Fruit fly (Drosophila melanogaster) whole organism, prepupa: ENCODE results near the gene Usp12-46.

Experiments used
- Blimp-1 ChIP-seq: fragments of 200-800 bp; sonication (Bioruptor generic); optimal IDR thresholded peaks from 3 replicates; lab custom pipeline; 2017; ENCODE audit warnings: missing biosample characterization, missing genetic modification characterization, mild to moderate bottlenecking, moderate library complexity, missing genetic modification reagents
- CG11762 ChIP-seq: fragments of 200-800 bp; sonication (Bioruptor generic); optimal IDR thresholded peaks from 3 replicates; lab custom pipeline; 2016; ENCODE audit warnings: missing biosample characterization, missing genetic modification characterization; ENCODE audit not compliant: insufficient read depth
- CG1621 ChIP-seq: fragments of 200-800 bp; sonication (Bioruptor generic); optimal IDR thresholded peaks from 3 replicates; lab custom pipeline; 2018; ENCODE audit warnings: missing biosample characterization, mild to moderate bottlenecking, missing genetic modification characterization
- CG16779 ChIP-seq: fragments of 200-800 bp; sonication (Bioruptor generic); optimal IDR thresholded peaks from 3 replicates; lab custom pipeline; 2017; ENCODE audit warnings: missing biosample characterization, mild to moderate bottlenecking, missing genetic modification characterization
- CG32006 ChIP-seq: fragments of 200-800 bp; sonication (Bioruptor generic); optimal IDR thresholded peaks from 3 replicates; lab custom pipeline; 2017; ENCODE audit warnings: missing biosample characterization, mild to moderate bottlenecking, missing genetic modification characterization
- CG4318 ChIP-seq: fragments of 200-800 bp; sonication (Bioruptor generic); optimal IDR thresholded peaks from 3 replicates; lab custom pipeline; 2017; ENCODE audit warnings: missing biosample characterization, mild to moderate bottlenecking, missing genetic modification characterization
- CG6163 ChIP-seq: fragments of 200-800 bp; sonication (Bioruptor generic); IDR thresholded peaks from 3 replicates; pipeline ENCODE4 v1.3.6; 2022; ENCODE audit warnings: missing biosample characterization, missing genetic modification characterization
- CG6792 ChIP-seq: fragments of 200-800 bp; sonication (Bioruptor generic); optimal IDR thresholded peaks from 3 replicates; lab custom pipeline; 2016; ENCODE audit warnings: missing biosample characterization, missing genetic modification characterization
- CG6808 ChIP-seq: fragments of 200-800 bp; sonication (Bioruptor generic); optimal IDR thresholded peaks from 3 replicates; lab custom pipeline; 2017; ENCODE audit warnings: missing biosample characterization, missing genetic modification characterization, mild to moderate bottlenecking, moderate library complexity, missing genetic modification reagents
- CG8119 ChIP-seq: fragments of 200-800 bp; sonication (Bioruptor generic); IDR thresholded peaks from 3 replicates; pipeline ENCODE4 v1.3.6; 2022; ENCODE audit warnings: missing biosample characterization, missing genetic modification characterization
- CG8319 ChIP-seq: fragments of 200-800 bp; sonication (Bioruptor generic); optimal IDR thresholded peaks from 3 replicates; lab custom pipeline; 2016; ENCODE audit warnings: missing biosample characterization, missing genetic modification characterization
- CG8632 ChIP-seq: fragments of 200-800 bp; sonication (Bioruptor generic); optimal IDR thresholded peaks from 3 replicates; lab custom pipeline; 2016; ENCODE audit warnings: missing biosample characterization, missing genetic modification characterization
- CG9139 ChIP-seq: fragments of 200-800 bp; sonication (Bioruptor generic); optimal IDR thresholded peaks from 3 replicates; lab custom pipeline; 2017; ENCODE audit warnings: missing biosample characterization, mild to moderate bottlenecking, missing genetic modification characterization
- Eip78C ChIP-seq: fragments of 200-800 bp; sonication (Bioruptor generic); peaks from one replicate; lab custom pipeline; 2016; ENCODE audit warnings: missing biosample characterization, missing genetic modification characterization
- Ets96B ChIP-seq: fragments of 200-800 bp; optimal IDR thresholded peaks from 2 replicates; lab custom pipeline; 2019; ENCODE audit warnings: missing biosample characterization, mild to moderate bottlenecking, missing genetic modification characterization, moderate library complexity
- Lpt ChIP-seq: fragments of 200-800 bp; sonication (Bioruptor generic); optimal IDR thresholded peaks from 3 replicates; lab custom pipeline; 2016; ENCODE audit warnings: missing biosample characterization, missing genetic modification characterization
- OdsH ChIP-seq: fragments of 200-800 bp; sonication (Bioruptor generic); optimal IDR thresholded peaks from 3 replicates; lab custom pipeline; 2016; ENCODE audit warnings: missing biosample characterization, missing genetic modification characterization
- Smox ChIP-seq: fragments of 200-800 bp; sonication (Bioruptor generic); optimal IDR thresholded peaks from 3 replicates; lab custom pipeline; 2016; ENCODE audit warnings: missing biosample characterization, missing genetic modification characterization
- Sox102F ChIP-seq: fragments of 200-800 bp; sonication (Bioruptor generic); optimal IDR thresholded peaks from 2 replicates; lab custom pipeline; 2016; ENCODE audit warnings: missing biosample characterization, mild to moderate bottlenecking, missing genetic modification characterization
- Sox15 ChIP-seq: fragments of 200-800 bp; sonication (Bioruptor generic); optimal IDR thresholded peaks from 3 replicates; lab custom pipeline; 2016; ENCODE audit warnings: missing biosample characterization, missing genetic modification characterization
- achi ChIP-seq: fragments of 200-800 bp; sonication (Bioruptor generic); optimal IDR thresholded peaks from 3 replicates; lab custom pipeline; 2016; ENCODE audit warnings: missing biosample characterization, missing genetic modification characterization
- acj6 ChIP-seq: fragments of 200-800 bp; sonication (Bioruptor generic); optimal IDR thresholded peaks from 3 replicates; lab custom pipeline; 2016; ENCODE audit warnings: missing biosample characterization, missing genetic modification characterization
- dac ChIP-seq: fragments of 200-800 bp; sonication (Bioruptor generic); optimal IDR thresholded peaks from 2 replicates; lab custom pipeline; 2017; ENCODE audit warnings: missing biosample characterization, mild to moderate bottlenecking, missing genetic modification characterization
- dsx ChIP-seq: fragments of 200-800 bp; optimal IDR thresholded peaks from 3 replicates; lab custom pipeline; 2019; ENCODE audit warnings: missing biosample characterization, mild to moderate bottlenecking, missing genetic modification characterization, moderate library complexity; ENCODE audit not compliant: poor library complexity, severe bottlenecking
- fd59A ChIP-seq: fragments of 200-800 bp; sonication (Bioruptor generic); optimal IDR thresholded peaks from 2 replicates; lab custom pipeline; 2017; ENCODE audit warnings: missing biosample characterization, mild to moderate bottlenecking, missing genetic modification characterization, missing genetic modification reagents
- fd85E ChIP-seq: fragments of 200-800 bp; sonication (Bioruptor generic); optimal IDR thresholded peaks from 3 replicates; lab custom pipeline; 2016; ENCODE audit warnings: missing biosample characterization, missing genetic modification characterization
- fkh ChIP-seq: fragments of 200-800 bp; sonication (Bioruptor generic); optimal IDR thresholded peaks from 3 replicates; lab custom pipeline; 2017; ENCODE audit warnings: missing biosample characterization, mild to moderate bottlenecking, missing genetic modification characterization, moderate library complexity
- lz ChIP-seq: fragments of 200-800 bp; sonication (Bioruptor generic); optimal IDR thresholded peaks from 3 replicates; lab custom pipeline; 2016; ENCODE audit warnings: missing biosample characterization, missing genetic modification characterization
- salr ChIP-seq, 2 experiments: fragments of 200-800 bp; sonication (Bioruptor generic); optimal IDR thresholded peaks; 3 replicates each; lab custom pipeline; 2016 to 2018; ENCODE audit warnings: missing biosample characterization in 2 of 2, missing genetic modification characterization in 2 of 2, mild to moderate bottlenecking in 1 of 2
- spab ChIP-seq: fragments of 200-800 bp; sonication (Bioruptor generic); optimal IDR thresholded peaks from 2 replicates; lab custom pipeline; 2017; ENCODE audit warnings: missing biosample characterization, mild to moderate bottlenecking, missing genetic modification characterization, missing genetic modification reagents
- ss ChIP-seq, 2 experiments: fragments of 200-800 bp; sonication (Bioruptor generic); optimal IDR thresholded peaks; 2 replicates in 1 of 2; 3 replicates in 1 of 2; lab custom pipeline; 2017 to 2018; ENCODE audit warnings: mild to moderate bottlenecking in 2 of 2, missing biosample characterization in 2 of 2, missing genetic modification characterization in 2 of 2, moderate library complexity in 1 of 2

The Usp12-46 gene

DNA sequence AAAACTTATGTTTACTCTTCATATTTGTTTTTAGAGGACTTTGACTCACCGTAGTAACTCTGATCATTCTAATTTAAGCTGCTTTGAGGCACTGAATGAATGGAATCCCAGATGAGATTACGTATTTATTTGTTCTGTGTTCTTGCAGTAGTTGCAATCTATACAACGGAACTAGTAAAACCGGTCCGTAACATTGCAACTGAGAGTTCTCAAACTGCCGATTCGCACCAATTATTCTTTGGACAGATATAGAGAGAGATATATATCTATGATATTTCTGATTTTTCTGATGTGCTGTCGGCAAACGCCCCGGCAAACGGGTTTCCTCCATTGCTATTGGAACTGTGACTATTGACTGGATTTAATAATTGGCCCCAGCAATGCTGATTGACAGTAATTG, 16.9 kb downstream of the Usp12-46 start, which contains the start of gene CG13841:
Gene CG13841 (minus strand): TSS at position 101 of the 400 bp plus-strand sequence.
- TF ChIP-seq Eip78C (GFP tag; lab: Kevin White, UChicago), result no peak
- no peak for TF ChIP-seq OdsH
- no peak for TF ChIP-seq Sox15 (GFP tag; lab: Kevin White, UChicago)
- TF ChIP-seq achi, result no peak
- no peak for TF ChIP-seq CG9139
- TF ChIP-seq Smox, result no peak

- TF ChIP-seq CG6163 (no peak), dac (GFP tag; lab: Kevin White, UChicago) (no peak)
Measured at dm6 chr3R:22768633-22769032, 17.9 kb downstream of the Usp12-46 start, which contains the start of gene CG43091. CG43091 (minus strand) TSS chr3R:22768733.

DNA sequence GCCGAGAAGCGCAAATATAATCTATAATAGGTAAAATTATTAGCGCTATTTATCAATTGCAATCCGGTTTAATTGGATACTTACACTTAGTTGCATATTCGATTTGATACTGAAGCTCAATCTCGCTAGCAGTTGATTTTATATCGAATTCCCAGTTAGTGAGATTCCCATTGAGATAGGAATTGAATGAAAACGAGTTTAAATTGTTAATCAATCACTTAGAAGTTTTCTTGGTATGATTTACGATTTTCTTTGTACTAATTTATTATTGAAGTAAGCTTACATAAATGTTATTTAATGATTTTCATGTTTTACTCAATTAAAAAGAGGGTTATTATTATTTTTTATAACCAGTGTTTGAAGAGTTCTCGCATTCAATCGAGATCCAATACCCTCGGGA, 18.9 kb downstream of the Usp12-46 start, which contains the start of gene CG43092:
Gene CG43092 (minus strand): TSS at position 101 of the 400 bp plus-strand sequence.
- TF ChIP-seq CG8119 (GFP tag; lab: Robert Waterston, UW) (no peak), CG8632 (GFP tag; lab: Kevin White, UChicago) (no peak), CG4318 (GFP tag; lab: Kevin White, UChicago) (no peak), Ets96B (no peak), fkh (GFP tag; lab: Kevin White, UChicago) (no peak), Sox102F (GFP tag; lab: Kevin White, UChicago) (no peak), CG32006 (no peak), dsx (GFP tag; lab: Kevin White, UChicago) (no peak), CG8319 (GFP tag; lab: Kevin White, UChicago) (no peak), fd85E (GFP tag; lab: Kevin White, UChicago) (no peak), acj6 (GFP tag; lab: Kevin White, UChicago) (no peak), Lpt (no peak), ss (GFP tag; optimal IDR thresholded peaks at IDR 0.05; lab: Kevin White, UChicago) (no peak), CG6808 (no peak), Blimp-1 (GFP tag; lab: Kevin White, UChicago) (no peak)

dm6 chr3R:22770207-22770606, 19.5 kb downstream of the Usp12-46 start, which contains the start of gene CG43093:
CG43093 (minus strand) TSS chr3R:22770307.
- TF ChIP-seq OdsH, result no peak
- no peak for TF ChIP-seq acj6 (GFP tag; lab: Kevin White, UChicago)
- no peak for TF ChIP-seq CG11762 (GFP tag; lab: Kevin White, UChicago)
- TF ChIP-seq fd59A (GFP tag; lab: Kevin White, UChicago), result no peak
- no peak for TF ChIP-seq CG16779
- TF ChIP-seq CG8119 (GFP tag; lab: Robert Waterston, UW), result no peak
- no peak for TF ChIP-seq lz (GFP tag; lab: Kevin White, UChicago)
- TF ChIP-seq Sox102F (GFP tag; lab: Kevin White, UChicago), result no peak
- no peak for TF ChIP-seq CG6808
- TF ChIP-seq CG1621 (tag; lab: Kevin White, UChicago), result no peak
- TF ChIP-seq CG6792 (GFP tag; lab: Kevin White, UChicago), result no peak
- TF ChIP-seq Ets96B, result no peak
- TF ChIP-seq CG4318 (GFP tag; lab: Kevin White, UChicago), result no peak
- TF ChIP-seq, all 60 proteins: peak for 0

DNA sequence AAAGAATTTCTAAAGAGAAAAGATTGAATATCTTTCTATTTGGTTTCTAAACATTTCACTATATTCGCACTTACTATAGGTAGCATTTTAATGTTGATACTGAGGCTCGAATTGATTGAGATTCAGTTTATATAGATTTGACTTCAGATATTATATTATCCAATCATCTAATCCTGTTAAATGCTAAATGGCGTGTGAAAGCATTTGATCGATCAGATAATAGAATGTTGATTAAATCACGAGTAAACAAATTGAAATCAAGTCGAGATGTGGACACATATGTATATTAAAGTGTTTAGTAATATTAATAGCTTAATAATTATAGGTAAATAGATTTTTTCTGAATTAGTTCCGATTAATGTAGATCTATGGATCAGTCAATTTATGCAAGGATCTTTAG, 20.2 kb downstream of the Usp12-46 start, which contains the start of gene CG43094:
Gene CG43094 (minus strand): TSS at position 101 of the 400 bp plus-strand sequence.
- TF ChIP-seq spab (GFP tag; lab: Kevin White, UChicago) (no peak), Ets96B (no peak), Smox (no peak), CG16779 (no peak), salr (GFP tag; optimal IDR thresholded peaks at IDR 0.05; lab: Kevin White, UChicago) (no peak), fd85E (GFP tag; lab: Kevin White, UChicago) (no peak), fkh (GFP tag; lab: Kevin White, UChicago) (no peak), Sox102F (GFP tag; lab: Kevin White, UChicago) (no peak)
